Worm (Caenorhabditis elegans) whole organism, L2 larva: Measurements from ENCODE around the gene C14C10.2.

Experiments
- C34F6.9 ChIP-seq: fragments of 150-350 bp; optimal IDR thresholded peaks from 2 replicates; lab custom pipeline; 2014; ENCODE audit warnings: missing biosample characterization, missing genetic modification characterization
- F13H6.1 ChIP-seq: sonication (generic microtip); optimal IDR thresholded peaks from 2 replicates; lab custom pipeline; 2016; ENCODE audit warnings: missing genetic modification characterization, missing compliant biosample characterization
- R02D3.7 ChIP-seq: fragments of 150-350 bp; optimal IDR thresholded peaks from 2 replicates; lab custom pipeline; 2014; ENCODE audit warnings: missing biosample characterization, missing genetic modification characterization
- Y55F3AM.14 ChIP-seq: fragments of 200-800 bp; sonication (Bioruptor generic); optimal IDR thresholded peaks from 2 replicates; lab custom pipeline; 2018; ENCODE audit warnings: mild to moderate bottlenecking, missing genetic modification characterization, missing compliant biosample characterization
- ZK546.5 ChIP-seq: sonication (generic microtip); optimal IDR thresholded peaks from 2 replicates; lab custom pipeline; 2017; ENCODE audit warnings: missing biosample characterization, missing genetic modification characterization
- aly-2 ChIP-seq: fragments of 150-350 bp; optimal IDR thresholded peaks from 2 replicates; lab custom pipeline; 2014; ENCODE audit warnings: missing biosample characterization, missing genetic modification characterization
- ama-1 ChIP-seq: fragments of 150-350 bp; optimal IDR thresholded peaks from 2 replicates; lab custom pipeline; 2018; ENCODE audit warnings: inconsistent platforms
- ceh-16 ChIP-seq: fragments of 150-350 bp; optimal IDR thresholded peaks from 2 replicates; lab custom pipeline; 2014; ENCODE audit warnings: missing biosample characterization, missing genetic modification characterization
- crh-2 ChIP-seq: sonication (generic microtip); optimal IDR thresholded peaks from 2 replicates; lab custom pipeline; 2017; ENCODE audit warnings: missing biosample characterization, missing genetic modification characterization
- dmd-4 ChIP-seq: sonication (generic microtip); optimal IDR thresholded peaks from 2 replicates; lab custom pipeline; 2017; ENCODE audit warnings: missing biosample characterization, missing genetic modification characterization
- egl-27 ChIP-seq: sonication (generic microtip); optimal IDR thresholded peaks from 3 replicates; lab custom pipeline; 2017; ENCODE audit warnings: missing biosample characterization, missing genetic modification reagents, missing genetic modification characterization
- elt-1 ChIP-seq: fragments of 150-350 bp; optimal IDR thresholded peaks from 2 replicates; lab custom pipeline; 2014; ENCODE audit warnings: missing biosample characterization, missing genetic modification characterization
- fos-1 ChIP-seq: fragments of 150-350 bp; optimal IDR thresholded peaks from 2 replicates; lab custom pipeline; 2014; ENCODE audit warnings: missing biosample characterization, missing genetic modification characterization
- gmeb-1 ChIP-seq: fragments of 150-350 bp; optimal IDR thresholded peaks from 2 replicates; lab custom pipeline; 2014; ENCODE audit warnings: missing biosample characterization, missing genetic modification characterization
- lin-11 ChIP-seq: fragments of 150-350 bp; sonication (generic microtip); optimal IDR thresholded peaks from 2 replicates; lab custom pipeline; 2014; ENCODE audit warnings: missing biosample characterization, missing genetic modification characterization, inconsistent platforms, mixed read lengths
- lin-13 ChIP-seq: fragments of 150-350 bp; optimal IDR thresholded peaks from 2 replicates; lab custom pipeline; 2014; ENCODE audit warnings: missing biosample characterization, missing genetic modification reagents, missing genetic modification characterization
- lsy-2 ChIP-seq, 2 experiments: fragments of 150-350 bp in 1 of 2; sonication (generic microtip) in 1 of 2; optimal IDR thresholded peaks; 2 replicates each; lab custom pipeline; 2014 to 2017; ENCODE audit warnings: missing biosample characterization in 2 of 2, missing genetic modification characterization in 2 of 2
- mab-5 ChIP-seq: fragments of 150-350 bp; optimal IDR thresholded peaks from 2 replicates; lab custom pipeline; 2014; ENCODE audit warnings: missing biosample characterization, missing genetic modification characterization
- mbf-1 ChIP-seq: sonication (generic microtip); optimal IDR thresholded peaks from 2 replicates; lab custom pipeline; 2017; ENCODE audit warnings: missing biosample characterization, missing genetic modification characterization
- mdl-1 ChIP-seq, 2 experiments: fragments of 150-350 bp in 1 of 2; sonication (generic microtip) in 1 of 2; optimal IDR thresholded peaks; 2 replicates each; lab custom pipeline; 2017; ENCODE audit warnings: missing biosample characterization in 2 of 2, missing genetic modification characterization in 2 of 2
- nhr-10 ChIP-seq: sonication (generic microtip); optimal IDR thresholded peaks from 2 replicates; lab custom pipeline; 2017; ENCODE audit warnings: missing biosample characterization, missing genetic modification characterization
- nhr-12 ChIP-seq: fragments of 150-350 bp; optimal IDR thresholded peaks from 2 replicates; lab custom pipeline; 2014; ENCODE audit warnings: missing biosample characterization, missing genetic modification characterization
- nhr-129 ChIP-seq: fragments of 150-350 bp; optimal IDR thresholded peaks from 2 replicates; lab custom pipeline; 2014; ENCODE audit warnings: missing biosample characterization, missing genetic modification characterization
- nhr-21 ChIP-seq: fragments of 150-350 bp; optimal IDR thresholded peaks from 2 replicates; lab custom pipeline; 2014; ENCODE audit warnings: missing biosample characterization, missing genetic modification characterization
- nhr-237 ChIP-seq: fragments of 150-350 bp; optimal IDR thresholded peaks from 2 replicates; lab custom pipeline; 2014; ENCODE audit warnings: missing biosample characterization, missing genetic modification characterization
- nhr-6 ChIP-seq: fragments of 150-350 bp; optimal IDR thresholded peaks from 2 replicates; lab custom pipeline; 2014; ENCODE audit warnings: missing biosample characterization, missing genetic modification characterization
- nhr-77 ChIP-seq: fragments of 150-350 bp; optimal IDR thresholded peaks from 2 replicates; lab custom pipeline; 2014; ENCODE audit warnings: missing biosample characterization, missing genetic modification characterization
- peb-1 ChIP-seq: fragments of 150-350 bp; optimal IDR thresholded peaks from 2 replicates; lab custom pipeline; 2014; ENCODE audit warnings: missing biosample characterization, missing genetic modification characterization
- sem-4 ChIP-seq: fragments of 150-350 bp; optimal IDR thresholded peaks from 2 replicates; lab custom pipeline; 2014; ENCODE audit warnings: missing biosample characterization, missing genetic modification reagents, missing genetic modification characterization
- sma-3 ChIP-seq: sonication (generic microtip); optimal IDR thresholded peaks from 2 replicates; lab custom pipeline; 2016; ENCODE audit warnings: missing genetic modification reagents, missing genetic modification characterization, missing compliant biosample characterization
- sma-9 ChIP-seq, 2 experiments: fragments of 150-350 bp in 1 of 2; sonication (generic microtip) in 1 of 2; optimal IDR thresholded peaks; 2 replicates each; lab custom pipeline; 2014 to 2016; ENCODE audit warnings: missing genetic modification characterization in 2 of 2, mild to moderate bottlenecking in 1 of 2, missing biosample characterization in 1 of 2, missing compliant biosample characterization in 1 of 2, missing genetic modification reagents in 1 of 2, moderate library complexity in 1 of 2
- unc-55 ChIP-seq: fragments of 150-350 bp; sonication (generic microtip); optimal IDR thresholded peaks from 3 replicates; lab custom pipeline; 2014; ENCODE audit warnings: missing biosample characterization, missing genetic modification reagents, missing genetic modification characterization
- unc-62 ChIP-seq: fragments of 150-350 bp; optimal IDR thresholded peaks from 2 replicates; lab custom pipeline; 2014; ENCODE audit warnings: missing biosample characterization, missing genetic modification reagents, missing genetic modification characterization
- zag-1 ChIP-seq: fragments of 150-350 bp; optimal IDR thresholded peaks from 2 replicates; lab custom pipeline; 2014; ENCODE audit warnings: missing biosample characterization, missing genetic modification characterization
- ztf-11 ChIP-seq: sonication (generic microtip); optimal IDR thresholded peaks from 2 replicates; lab custom pipeline; 2017; ENCODE audit warnings: missing biosample characterization, missing genetic modification characterization

The C14C10.2 gene

DNA sequence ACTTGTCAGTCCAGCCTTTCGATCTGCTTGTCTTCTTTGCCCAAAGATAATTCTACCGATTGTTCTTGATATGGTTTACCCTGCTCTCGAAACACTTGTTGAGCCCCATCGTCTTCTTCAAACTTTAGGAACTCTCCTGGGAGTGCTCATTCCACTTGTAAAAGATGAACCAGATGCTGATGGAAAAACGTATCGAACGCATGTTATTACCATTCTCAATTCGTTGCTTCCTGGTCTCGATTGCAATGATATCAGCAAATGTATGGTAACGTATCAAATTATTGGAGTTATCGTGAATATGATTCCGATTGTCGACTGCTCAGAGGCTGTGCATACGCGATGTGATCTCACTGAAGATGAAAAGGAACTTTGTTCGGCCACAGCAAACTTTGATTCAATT lies 9.6 kb upstream of the C14C10.2 start:
- TF ChIP-seq aly-2 (tag; lab: Kevin White, UChicago): no peak
- no peak for TF ChIP-seq unc-62
- TF ChIP-seq sem-4 (tag; lab: Kevin White, UChicago): no peak
- no peak for TF ChIP-seq sma-3
- TF ChIP-seq ztf-11 (tag; lab: Kevin White, UChicago): no peak
- no peak for TF ChIP-seq ceh-16 (tag; lab: Kevin White, UChicago)
- TF ChIP-seq sma-9 (GFP tag; optimal IDR thresholded peaks at IDR 0.05; lab: Kevin White, UChicago): no peak
- no peak for TF ChIP-seq sma-9 (tag; optimal IDR thresholded peaks at IDR 0.05; lab: Kevin White, UChicago)
- no peak for TF ChIP-seq nhr-21 (tag; lab: Kevin White, UChicago)
- no peak for TF ChIP-seq nhr-129 (tag; lab: Kevin White, UChicago)
- no peak for TF ChIP-seq dmd-4 (tag; lab: Kevin White, UChicago)
- no peak for TF ChIP-seq nhr-12 (tag; lab: Kevin White, UChicago)
- no peak for TF ChIP-seq elt-1 (tag; lab: Kevin White, UChicago)

- TF ChIP-seq nhr-12 (tag; lab: Kevin White, UChicago) (no peak), aly-2 (tag; lab: Kevin White, UChicago) (no peak), mbf-1 (no peak), crh-2 (tag; lab: Kevin White, UChicago) (no peak), lsy-2 (tag; optimal IDR thresholded peaks at IDR 0.05; lab: Kevin White, UChicago) (peak in 1 of 2 experiments; percentile 14), R02D3.7 (tag; lab: Kevin White, UChicago) (no peak), nhr-77 (tag; lab: Kevin White, UChicago) (no peak), nhr-129 (tag; lab: Kevin White, UChicago) (peak; percentile 35)
- TF ChIP-seq, all 48 proteins: peak for 2
These were observed 7.4 kb upstream of the C14C10.2 start, which contains the start of gene C14C10.5 for ce11 chrV:12599510-12600242. Gene C14C10.5, plus strand, starts transcription at chrV:12600192.

- TF ChIP-seq unc-55 (GFP tag; lab: Kevin White, UChicago): peak; percentile 46
- TF ChIP-seq crh-2 (tag; lab: Kevin White, UChicago): peak; percentile 35
- no peak for TF ChIP-seq nhr-237
- TF ChIP-seq C34F6.9 (tag; lab: Kevin White, UChicago): peak; percentile 50
- TF ChIP-seq F13H6.1 (tag; lab: Kevin White, UChicago): no peak
- peak in 1 of 2 experiments; percentile 29 for TF ChIP-seq lsy-2 (tag; optimal IDR thresholded peaks at IDR 0.05; lab: Kevin White, UChicago)
These were observed 6.8 kb upstream of the C14C10.2 start, which contains the start of the genes C14C10.10 and ril-2 for ce11 chrV:12599110-12599509. Gene C14C10.10, minus strand, starts transcription at chrV:12599128. Gene ril-2, minus strand, starts transcription at chrV:12599157.

DNA sequence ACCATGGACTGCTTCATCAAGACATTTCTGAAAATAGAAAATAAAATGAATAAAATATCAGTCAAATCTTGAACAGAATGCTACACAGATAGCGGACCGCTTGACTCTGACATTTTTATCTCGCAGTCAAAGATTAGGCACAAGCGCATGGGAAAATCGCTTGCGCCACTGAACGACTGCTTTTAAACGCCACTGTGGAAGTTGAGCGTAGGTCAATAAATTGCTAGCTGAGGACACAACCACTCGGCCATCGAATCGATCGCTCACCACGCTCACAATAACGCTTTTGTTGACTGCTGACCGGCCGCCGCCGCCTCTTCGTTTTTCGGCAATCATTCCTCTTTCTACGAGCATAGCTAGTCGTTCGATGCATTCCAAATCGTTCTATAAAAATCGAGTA lies 4.5 kb upstream of the C14C10.2 start:
- TF ChIP-seq nhr-12 (tag; lab: Kevin White, UChicago) (no peak), peb-1 (tag; lab: Kevin White, UChicago) (no peak), nhr-129 (tag; lab: Kevin White, UChicago) (peak; percentile 70), egl-27 (tag; lab: Kevin White, UChicago) (peak; percentile 29), aly-2 (tag; lab: Kevin White, UChicago) (no peak), unc-62 (no peak), mdl-1 (tag; optimal IDR thresholded peaks at IDR 0.05; lab: Kevin White, UChicago) (no peak), sma-9 (GFP tag; optimal IDR thresholded peaks at IDR 0.05; lab: Kevin White, UChicago) (peak; percentile 58), sma-9 (tag; optimal IDR thresholded peaks at IDR 0.05; lab: Kevin White, UChicago) (no peak), lin-13 (GFP tag; lab: Kevin White, UChicago) (peak; percentile 55), nhr-6 (tag; lab: Kevin White, UChicago) (no peak), mab-5 (tag; lab: Kevin White, UChicago) (no peak), gmeb-1 (tag; lab: Kevin White, UChicago) (peak; percentile 51), lsy-2 (tag; optimal IDR thresholded peaks at IDR 0.05; lab: Kevin White, UChicago) (peak in 1 of 2 experiments; percentile 41), ZK546.5 (no peak), C34F6.9 (tag; lab: Kevin White, UChicago) (peak; percentile 37), F13H6.1 (tag; lab: Kevin White, UChicago) (peak; percentile 44), Y55F3AM.14 (GFP tag; lab: Kevin White, UChicago) (no peak), nhr-10 (no peak), sma-3 (peak; percentile 55), ama-1 (lab: Kevin White, UChicago) (no peak), fos-1 (peak; percentile 16), nhr-21 (tag; lab: Kevin White, UChicago) (peak; percentile 48), zag-1 (tag; lab: Kevin White, UChicago) (no peak), lin-11 (tag; lab: Kevin White, UChicago) (peak; percentile 18), crh-2 (tag; lab: Kevin White, UChicago) (peak; percentile 26), nhr-237 (no peak)
